Worm (Caenorhabditis elegans) whole organism, young adult: ENCODE measurements around the gene sax-2.

ENCODE experiments used
- F23B12.7 ChIP-seq: sonication (generic microtip); optimal IDR thresholded peaks from 2 replicates; lab custom pipeline; 2017; ENCODE audit warnings: missing genetic modification characterization, mild to moderate bottlenecking, missing compliant biosample characterization, antibody characterized with exemption, moderate library complexity; ENCODE audit not compliant: insufficient read depth
- aptf-3 ChIP-seq: fragments of 200-800 bp; sonication (Bioruptor generic); IDR thresholded peaks from 2 replicates; pipeline ENCODE4 v1.3.6; 2022; ENCODE audit warnings: missing genetic modification characterization, missing compliant biosample characterization
- dox-1 ChIP-seq: fragments of 200-800 bp; sonication (Bioruptor generic); IDR thresholded peaks from 2 replicates; pipeline ENCODE4 v1.3.6; 2022; ENCODE audit warnings: missing genetic modification reagents, missing genetic modification characterization, missing compliant biosample characterization
- hlh-26 ChIP-seq: fragments of 200-800 bp; sonication (Bioruptor generic); conservative IDR thresholded peaks from 2 replicates; pipeline ENCODE4 v1.3.6; 2022; ENCODE audit warnings: missing genetic modification reagents, missing genetic modification characterization, missing compliant biosample characterization
- madf-10 ChIP-seq: sonication (generic microtip); optimal IDR thresholded peaks from 2 replicates; lab custom pipeline; 2016; ENCODE audit warnings: mild to moderate bottlenecking, missing genetic modification characterization, missing compliant biosample characterization
- nhr-27 ChIP-seq: fragments of 200-800 bp; sonication (Bioruptor generic); optimal IDR thresholded peaks from 2 replicates; lab custom pipeline; 2018; ENCODE audit warnings: mild to moderate bottlenecking, missing genetic modification characterization, moderate library complexity, missing compliant biosample characterization

- no peak for TF ChIP-seq nhr-27 (tag; lab: Kevin White, UChicago)
- TF ChIP-seq madf-10 = no peak
- TF ChIP-seq hlh-26 (GFP tag; lab: Robert Waterston, UW) = no peak
- no peak for TF ChIP-seq aptf-3
- no peak for TF ChIP-seq dox-1 (GFP tag; lab: Robert Waterston, UW)
- TF ChIP-seq F23B12.7 (tag; lab: Kevin White, UChicago) = no peak
These were observed 63.6 kb downstream of the sax-2 start, which contains the start of gene emb-1 for ce11 chrIII:5173139-5173538.
